Worm (Caenorhabditis elegans): ENCODE results near the gene F19B10.10.

- TF ChIP-seq him-1 (tag; optimal IDR thresholded peaks at IDR 0.05) (no peak), dao-5 (tag; optimal IDR thresholded peaks at IDR 0.05) (no peak), W03F9.2 (tag; optimal IDR thresholded peaks at IDR 0.05) (no peak)
Measured at ce11 chrII:3681365-3682083, at the start of gene F19B10.10.

Measured in whole organism, L4/young adult.